Fruit fly (Drosophila melanogaster): Measurements from ENCODE around the gene CG11158.

Gene CG11158

DNA sequence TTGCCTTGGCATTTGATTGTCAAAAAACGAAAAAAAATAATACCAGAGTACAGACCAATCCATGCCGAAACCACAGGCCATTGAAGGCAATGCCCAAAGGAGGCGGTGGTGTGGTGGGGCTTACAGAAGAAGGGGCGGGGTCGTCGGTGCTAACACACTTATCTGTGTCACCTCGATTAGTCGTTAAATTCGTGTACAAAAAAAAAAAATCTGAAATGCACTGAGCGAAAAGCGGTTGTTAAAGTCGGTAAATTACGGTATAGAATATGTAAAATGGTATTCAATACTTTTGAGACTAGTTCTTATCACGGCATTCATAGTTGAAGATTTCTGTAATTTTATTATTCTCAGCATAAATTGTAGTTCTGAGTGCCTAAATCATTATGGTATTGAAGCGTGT is 38.8 kb upstream of the CG11158 start (continued):
- TF ChIP-seq CG11762 (GFP tag; optimal IDR thresholded peaks at IDR 0.05; ENCODE audit: insufficient read depth) (peak; percentile 38), CG16779 (tag; optimal IDR thresholded peaks at IDR 0.05) (no peak), CG6163 (GFP tag; IDR thresholded peaks at IDR 0.05) (peak; percentile 75), CG6808 (GFP tag; optimal IDR thresholded peaks at IDR 0.05) (no peak), dac (GFP tag; optimal IDR thresholded peaks at IDR 0.05) (no peak), Sox15 (GFP tag; optimal IDR thresholded peaks at IDR 0.05) (peak; percentile 64), ss (GFP tag; optimal IDR thresholded peaks at IDR 0.05) (peak in 1 of 2 experiments; percentile 23), CG11294 (GFP tag; IDR thresholded peaks at IDR 0.05) (0 out of 2 replicates have a peak, but pooled peaks have one; percentile 33), Blimp-1 (GFP tag; optimal IDR thresholded peaks at IDR 0.05) (no peak), achi (GFP tag; optimal IDR thresholded peaks at IDR 0.05) (peak; percentile 68), dsx (GFP tag; optimal IDR thresholded peaks at IDR 0.05; ENCODE audit: poor library complexity, severe bottlenecking) (no peak), fd59A (GFP tag; optimal IDR thresholded peaks at IDR 0.05) (peak; percentile 45), Eip78C (GFP tag) (peak; percentile 91), eg (GFP tag; IDR thresholded peaks at IDR 0.05) (peak; percentile 60; the same call in 2 of the 3 replicates), Met (GFP tag; optimal IDR thresholded peaks at IDR 0.05) (peak; percentile 74), Sox102F (GFP tag; optimal IDR thresholded peaks at IDR 0.05) (peak; percentile 65), Sox14 (GFP tag; optimal IDR thresholded peaks at IDR 0.05) (peak; percentile 47), CG3032 (tag; optimal IDR thresholded peaks at IDR 0.05) (peak; percentile 46), topi (GFP tag; optimal IDR thresholded peaks at IDR 0.05) (peak; percentile 78), Eip75B (GFP tag; optimal IDR thresholded peaks at IDR 0.05) (peak; percentile 62), Hr4 (GFP tag; optimal IDR thresholded peaks at IDR 0.05) (no peak), CG8632 (GFP tag; optimal IDR thresholded peaks at IDR 0.05) (peak; percentile 65), CG4318 (GFP tag; optimal IDR thresholded peaks at IDR 0.05) (no peak), salr (GFP tag; optimal IDR thresholded peaks at IDR 0.05) (peak in 1 of 2 experiments; percentile 38), Eip93F (GFP tag; optimal IDR thresholded peaks at IDR 0.05) (no peak), CG7368 (GFP tag; optimal IDR thresholded peaks at IDR 0.05) (peak; percentile 65), CG6792 (GFP tag; optimal IDR thresholded peaks at IDR 0.05) (peak; percentile 72), Ets96B (tag; optimal IDR thresholded peaks at IDR 0.05) (peak; percentile 14), lz (GFP tag; optimal IDR thresholded peaks at IDR 0.05) (peak; percentile 76), Hr39 (GFP tag; optimal IDR thresholded peaks at IDR 0.05) (peak; percentile 76), OdsH (GFP tag; optimal IDR thresholded peaks at IDR 0.05) (peak; percentile 66), CG6276 (GFP tag; optimal IDR thresholded peaks at IDR 0.05) (no peak), net (GFP tag; optimal IDR thresholded peaks at IDR 0.05) (peak; percentile 24), fkh (GFP tag; optimal IDR thresholded peaks at IDR 0.05) (no peak), CG8119 (GFP tag; IDR thresholded peaks at IDR 0.05) (peak; percentile 52; the same call in 2 of the 3 replicates), vri (GFP tag; optimal IDR thresholded peaks at IDR 0.05) (peak; percentile 42), CG32006 (GFP tag; optimal IDR thresholded peaks at IDR 0.05) (peak; percentile 5), CG8319 (GFP tag; optimal IDR thresholded peaks at IDR 0.05) (peak; percentile 41)

- TF ChIP-seq spab (GFP tag; optimal IDR thresholded peaks at IDR 0.05): peak; percentile 50
- no peak for TF ChIP-seq CG4318 (GFP tag; optimal IDR thresholded peaks at IDR 0.05)
- peak; percentile 55 for TF ChIP-seq CG34406 (GFP tag; optimal IDR thresholded peaks at IDR 0.05)
- peak; percentile 44 for TF ChIP-seq net (GFP tag; optimal IDR thresholded peaks at IDR 0.05)
- TF ChIP-seq CG15336 (GFP tag; IDR thresholded peaks at IDR 0.05): peak; percentile 38; the same call in 1 of the 2 replicates
- peak; percentile 31 for TF ChIP-seq CG1621 (tag; optimal IDR thresholded peaks at IDR 0.05)
- TF ChIP-seq CG8119 (GFP tag; IDR thresholded peaks at IDR 0.05): 0 out of 3 replicates have a peak, but pooled peaks have one; percentile 47
- no peak for TF ChIP-seq CG10631 (GFP tag; optimal IDR thresholded peaks at IDR 0.05)
- TF ChIP-seq CG3919 (GFP tag; optimal IDR thresholded peaks at IDR 0.05): peak; percentile 14
- no peak for TF ChIP-seq Hr38 (GFP tag; optimal IDR thresholded peaks at IDR 0.05)
- TF ChIP-seq fd85E (GFP tag; optimal IDR thresholded peaks at IDR 0.05): no peak
- no peak for TF ChIP-seq CG6792 (GFP tag; optimal IDR thresholded peaks at IDR 0.05)
- no peak for TF ChIP-seq Blimp-1 (GFP tag; optimal IDR thresholded peaks at IDR 0.05)
- TF ChIP-seq fkh (GFP tag; optimal IDR thresholded peaks at IDR 0.05): peak; percentile 51
- peak; percentile 0 for TF ChIP-seq Lpt (GFP tag; optimal IDR thresholded peaks at IDR 0.05)
- peak; percentile 49; the same call in 1 of the 3 replicates for TF ChIP-seq CG6163 (GFP tag; IDR thresholded peaks at IDR 0.05)
- TF ChIP-seq CG6854 (GFP tag; optimal IDR thresholded peaks at IDR 0.05): peak; percentile 81
- peak; percentile 83 for TF ChIP-seq CG6808 (GFP tag; optimal IDR thresholded peaks at IDR 0.05)
- TF ChIP-seq Eip93F (GFP tag; optimal IDR thresholded peaks at IDR 0.05): peak; percentile 71
- TF ChIP-seq CG8319 (GFP tag; optimal IDR thresholded peaks at IDR 0.05): peak; percentile 4
- TF ChIP-seq CG8632 (GFP tag; optimal IDR thresholded peaks at IDR 0.05): peak; percentile 33
- peak; percentile 50; the same call in 2 of the 3 replicates for TF ChIP-seq eg (GFP tag; IDR thresholded peaks at IDR 0.05)
- TF ChIP-seq Hr39 (GFP tag; optimal IDR thresholded peaks at IDR 0.05): no peak
- TF ChIP-seq dsx (GFP tag; optimal IDR thresholded peaks at IDR 0.05; ENCODE audit: poor library complexity, severe bottlenecking): peak; percentile 57
These were observed 37.9 kb upstream of the CG11158 start for dm6 chrX:13644696-13645393.
